Fruit fly (Drosophila melanogaster) whole organism, prepupa: ENCODE results near the gene VhaAC45RP.

ENCODE experiments used
- Blimp-1 ChIP-seq: fragments of 200-800 bp; sonication (Bioruptor generic); optimal IDR thresholded peaks from 3 replicates; lab custom pipeline; 2017; ENCODE audit warnings: missing biosample characterization, missing genetic modification characterization, mild to moderate bottlenecking, moderate library complexity, missing genetic modification reagents
- CG10669 ChIP-seq: fragments of 200-800 bp; sonication (Bioruptor generic); optimal IDR thresholded peaks from 3 replicates; lab custom pipeline; 2018; ENCODE audit warnings: missing biosample characterization, mild to moderate bottlenecking, missing genetic modification characterization, moderate library complexity
- CG11902 ChIP-seq: fragments of 200-800 bp; sonication (Bioruptor generic); optimal IDR thresholded peaks from 3 replicates; lab custom pipeline; 2016; ENCODE audit warnings: missing biosample characterization, missing genetic modification characterization
- CG15336 ChIP-seq: fragments of 200-800 bp; sonication (Bioruptor generic); IDR thresholded peaks from 2 replicates; pipeline ENCODE4 v1.3.6; 2022; ENCODE audit warnings: missing biosample characterization, missing genetic modification characterization
- CG16779 ChIP-seq: fragments of 200-800 bp; sonication (Bioruptor generic); optimal IDR thresholded peaks from 3 replicates; lab custom pipeline; 2017; ENCODE audit warnings: missing biosample characterization, mild to moderate bottlenecking, missing genetic modification characterization
- CG31627 ChIP-seq: fragments of 200-800 bp; sonication (Bioruptor generic); optimal IDR thresholded peaks from 3 replicates; lab custom pipeline; 2016; ENCODE audit warnings: missing biosample characterization, missing genetic modification characterization
- CG3919 ChIP-seq: fragments of 200-800 bp; sonication (Bioruptor generic); optimal IDR thresholded peaks from 3 replicates; lab custom pipeline; 2016; ENCODE audit warnings: missing biosample characterization, missing genetic modification characterization
- CG6163 ChIP-seq: fragments of 200-800 bp; sonication (Bioruptor generic); IDR thresholded peaks from 3 replicates; pipeline ENCODE4 v1.3.6; 2022; ENCODE audit warnings: missing biosample characterization, missing genetic modification characterization
- CG6276 ChIP-seq: fragments of 200-800 bp; sonication (Bioruptor generic); optimal IDR thresholded peaks from 2 replicates; lab custom pipeline; 2017; ENCODE audit warnings: missing biosample characterization, mild to moderate bottlenecking, missing genetic modification characterization
- CG8119 ChIP-seq: fragments of 200-800 bp; sonication (Bioruptor generic); IDR thresholded peaks from 3 replicates; pipeline ENCODE4 v1.3.6; 2022; ENCODE audit warnings: missing biosample characterization, missing genetic modification characterization
- CG8632 ChIP-seq: fragments of 200-800 bp; sonication (Bioruptor generic); optimal IDR thresholded peaks from 3 replicates; lab custom pipeline; 2016; ENCODE audit warnings: missing biosample characterization, missing genetic modification characterization
- Eip78C ChIP-seq: fragments of 200-800 bp; sonication (Bioruptor generic); peaks from one replicate; lab custom pipeline; 2016; ENCODE audit warnings: missing biosample characterization, missing genetic modification characterization
- Ets96B ChIP-seq: fragments of 200-800 bp; optimal IDR thresholded peaks from 2 replicates; lab custom pipeline; 2019; ENCODE audit warnings: missing biosample characterization, mild to moderate bottlenecking, missing genetic modification characterization, moderate library complexity
- Gug ChIP-seq: fragments of 200-800 bp; sonication (Bioruptor generic); IDR thresholded peaks from 2 replicates; pipeline ENCODE4 v1.3.6; 2022; ENCODE audit warnings: missing biosample characterization, missing genetic modification characterization
- Hr38 ChIP-seq: sonication (Bioruptor generic); optimal IDR thresholded peaks from 2 replicates; lab custom pipeline; 2016; ENCODE audit warnings: missing biosample characterization, missing genetic modification characterization
- Lpt ChIP-seq: fragments of 200-800 bp; sonication (Bioruptor generic); optimal IDR thresholded peaks from 3 replicates; lab custom pipeline; 2016; ENCODE audit warnings: missing biosample characterization, missing genetic modification characterization
- OdsH ChIP-seq: fragments of 200-800 bp; sonication (Bioruptor generic); optimal IDR thresholded peaks from 3 replicates; lab custom pipeline; 2016; ENCODE audit warnings: missing biosample characterization, missing genetic modification characterization
- Smox ChIP-seq: fragments of 200-800 bp; sonication (Bioruptor generic); optimal IDR thresholded peaks from 3 replicates; lab custom pipeline; 2016; ENCODE audit warnings: missing biosample characterization, missing genetic modification characterization
- Sox102F ChIP-seq: fragments of 200-800 bp; sonication (Bioruptor generic); optimal IDR thresholded peaks from 2 replicates; lab custom pipeline; 2016; ENCODE audit warnings: missing biosample characterization, mild to moderate bottlenecking, missing genetic modification characterization
- achi ChIP-seq: fragments of 200-800 bp; sonication (Bioruptor generic); optimal IDR thresholded peaks from 3 replicates; lab custom pipeline; 2016; ENCODE audit warnings: missing biosample characterization, missing genetic modification characterization
- acj6 ChIP-seq: fragments of 200-800 bp; sonication (Bioruptor generic); optimal IDR thresholded peaks from 3 replicates; lab custom pipeline; 2016; ENCODE audit warnings: missing biosample characterization, missing genetic modification characterization
- cyc ChIP-seq: fragments of 200-800 bp; sonication (Bioruptor generic); optimal IDR thresholded peaks from 3 replicates; lab custom pipeline; 2016; ENCODE audit warnings: missing biosample characterization, missing genetic modification characterization
- esn ChIP-seq: fragments of 200-800 bp; sonication (Bioruptor generic); optimal IDR thresholded peaks from 2 replicates; lab custom pipeline; 2016; ENCODE audit warnings: missing biosample characterization, mild to moderate bottlenecking, missing genetic modification characterization, moderate library complexity
- fd85E ChIP-seq: fragments of 200-800 bp; sonication (Bioruptor generic); optimal IDR thresholded peaks from 3 replicates; lab custom pipeline; 2016; ENCODE audit warnings: missing biosample characterization, missing genetic modification characterization
- fkh ChIP-seq: fragments of 200-800 bp; sonication (Bioruptor generic); optimal IDR thresholded peaks from 3 replicates; lab custom pipeline; 2017; ENCODE audit warnings: missing biosample characterization, mild to moderate bottlenecking, missing genetic modification characterization, moderate library complexity
- net ChIP-seq: fragments of 200-800 bp; sonication (Bioruptor generic); optimal IDR thresholded peaks from 3 replicates; lab custom pipeline; 2016; ENCODE audit warnings: missing biosample characterization, missing genetic modification characterization
- pdm3 ChIP-seq: fragments of 200-800 bp; sonication (Bioruptor generic); optimal IDR thresholded peaks from 3 replicates; lab custom pipeline; 2016; ENCODE audit warnings: missing biosample characterization, missing genetic modification characterization
- salr ChIP-seq, 2 experiments: fragments of 200-800 bp; sonication (Bioruptor generic); optimal IDR thresholded peaks; 3 replicates each; lab custom pipeline; 2016 to 2018; ENCODE audit warnings: missing biosample characterization in 2 of 2, missing genetic modification characterization in 2 of 2, mild to moderate bottlenecking in 1 of 2
- topi ChIP-seq: fragments of 200-800 bp; sonication (Bioruptor generic); optimal IDR thresholded peaks from 3 replicates; lab custom pipeline; 2016; ENCODE audit warnings: missing biosample characterization, missing genetic modification characterization
- vri ChIP-seq: fragments of 200-800 bp; sonication (Bioruptor generic); optimal IDR thresholded peaks from 3 replicates; lab custom pipeline; 2016; ENCODE audit warnings: missing biosample characterization, mild to moderate bottlenecking, missing genetic modification characterization

VhaAC45RP gene

dm6 chr3R:30203104-30203986 is 37.1 kb upstream of the VhaAC45RP start (continued):
- TF ChIP-seq esn: peak; percentile 61
- TF ChIP-seq vri (GFP tag; lab: Kevin White, UChicago): peak; percentile 24
- peak; percentile 80 for TF ChIP-seq achi (GFP tag; lab: Kevin White, UChicago)
- peak; percentile 77 for TF ChIP-seq CG8119 (GFP tag; lab: Robert Waterston, UW)
- no peak for TF ChIP-seq Blimp-1 (GFP tag; lab: Kevin White, UChicago)
- peak; percentile 59 for TF ChIP-seq topi (GFP tag; lab: Kevin White, UChicago)
- peak; percentile 13 for TF ChIP-seq fd85E (GFP tag; lab: Kevin White, UChicago)
- peak; percentile 33 for TF ChIP-seq Smox (GFP tag; lab: Kevin White, UChicago)
- TF ChIP-seq CG6163 (GFP tag; lab: Robert Waterston, UW): peak; percentile 84
- peak; percentile 64; the same call in 1 of the 2 replicates for TF ChIP-seq CG15336 (GFP tag; lab: Robert Waterston, UW)
- TF ChIP-seq CG16779 (tag; lab: Kevin White, UChicago): peak; percentile 67

- TF ChIP-seq CG6276 (GFP tag; lab: Kevin White, UChicago) (no peak), Smox (GFP tag; lab: Kevin White, UChicago) (no peak), Hr38 (GFP tag; lab: Kevin White, UChicago) (no peak), CG8632 (no peak), Lpt (no peak), Ets96B (tag; lab: Kevin White, UChicago) (no peak), net (no peak)
These were observed 36.6 kb upstream of the VhaAC45RP start, which contains the start of gene CG9743 for dm6 chr3R:30202898-30203103. Gene CG9743, minus strand, starts transcription at chr3R:30202998.

DNA sequence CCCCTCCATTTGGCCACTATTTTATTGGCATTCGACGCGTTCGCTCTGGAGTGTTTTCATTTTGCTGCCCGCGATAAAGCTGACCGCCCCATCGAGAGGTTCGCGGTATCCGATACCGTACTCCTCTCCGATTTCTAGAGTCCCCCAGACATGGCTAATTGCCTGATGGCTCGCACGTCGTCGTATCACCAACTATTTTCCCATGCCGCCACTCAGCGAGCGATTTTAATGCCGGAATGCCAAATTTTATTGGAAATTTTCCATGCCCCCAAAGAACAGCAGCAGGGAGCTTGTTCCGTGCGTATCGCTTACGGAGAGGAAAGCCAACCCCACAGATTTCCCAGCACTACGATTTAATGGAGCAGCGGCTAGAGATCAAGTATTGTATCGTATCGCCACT is 34.8 kb upstream of the VhaAC45RP start:
- TF ChIP-seq pdm3 (GFP tag; lab: Kevin White, UChicago) (no peak), CG31627 (GFP tag; lab: Kevin White, UChicago) (no peak), cyc (no peak), Sox102F (GFP tag; lab: Kevin White, UChicago) (no peak), OdsH (no peak), CG11902 (GFP tag; lab: Kevin White, UChicago) (no peak), CG3919 (GFP tag; lab: Kevin White, UChicago) (no peak), CG8119 (GFP tag; lab: Robert Waterston, UW) (no peak), Gug (GFP tag; lab: Robert Waterston, UW) (no peak)
- TF ChIP-seq, all 60 proteins: peak for 0

DNA sequence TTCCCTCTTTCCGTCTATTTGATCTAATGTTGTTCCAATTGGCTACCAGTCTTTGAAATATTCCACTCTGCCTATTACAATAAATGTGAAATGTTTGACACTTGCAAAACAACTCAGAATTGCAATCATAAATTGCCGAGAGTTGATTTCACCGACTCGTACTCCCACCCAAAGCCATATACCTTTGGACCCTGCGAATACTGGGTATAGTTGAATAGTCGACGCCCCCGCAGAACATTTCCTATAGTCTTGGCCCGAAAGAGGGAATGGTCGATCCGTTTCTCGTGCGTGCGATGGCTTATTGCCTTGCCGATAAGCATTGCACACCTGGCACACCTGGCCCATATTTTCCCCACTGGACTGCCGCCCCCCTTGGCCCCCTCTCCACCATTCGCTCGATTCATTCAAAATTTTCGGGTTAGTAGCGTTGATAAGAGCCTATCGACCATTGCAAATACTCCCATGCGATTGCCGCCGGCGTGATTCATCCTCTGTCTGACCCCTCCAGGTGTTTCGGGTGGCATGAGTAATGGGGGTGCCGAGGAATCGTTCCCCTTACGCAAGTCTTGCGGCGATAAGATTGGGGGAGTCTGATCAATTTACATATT is 34.0 kb upstream of the VhaAC45RP start:
- TF ChIP-seq vri (GFP tag; lab: Kevin White, UChicago) (peak; percentile 91), Gug (GFP tag; lab: Robert Waterston, UW) (no peak), Eip78C (peak; percentile 5), Smox (GFP tag; lab: Kevin White, UChicago) (no peak), Sox102F (GFP tag; lab: Kevin White, UChicago) (no peak), fkh (peak; percentile 5), CG6276 (GFP tag; lab: Kevin White, UChicago) (no peak), Blimp-1 (GFP tag; lab: Kevin White, UChicago) (no peak), acj6 (no peak), CG10669 (GFP tag; lab: Kevin White, UChicago) (no peak)

DNA sequence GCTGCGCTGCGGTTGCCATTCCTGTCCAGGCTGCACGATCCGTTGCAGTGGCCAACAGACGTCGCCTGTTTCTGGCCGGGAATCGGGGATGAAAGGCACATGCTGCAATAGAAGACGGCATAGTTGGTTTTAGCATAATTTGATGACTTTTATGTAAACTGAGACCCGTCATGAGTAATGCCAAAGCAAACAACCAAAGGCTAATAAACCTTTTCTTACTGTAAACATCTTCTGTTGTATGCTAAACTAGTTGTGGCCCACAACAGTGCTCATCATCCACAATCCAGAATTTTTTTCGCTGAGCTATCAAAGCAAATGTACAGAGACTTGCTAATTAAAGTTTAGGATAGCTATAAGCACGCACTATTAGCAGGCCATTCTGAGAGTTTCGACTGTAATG is 32.6 kb upstream of the VhaAC45RP start:
- no peak for TF ChIP-seq pdm3 (GFP tag; lab: Kevin White, UChicago)
- TF ChIP-seq fkh: peak; percentile 85
- TF ChIP-seq salr (GFP tag; optimal IDR thresholded peaks at IDR 0.05; lab: Kevin White, UChicago): no peak
